Worm (Caenorhabditis elegans) whole organism, L2 larva: Measurements from ENCODE around the gene C46C2.2.

Source experiments
- aly-2 ChIP-seq: fragments of 150-350 bp; optimal IDR thresholded peaks from 2 replicates; lab custom pipeline; 2014; ENCODE audit warnings: missing biosample characterization, missing genetic modification characterization
- fos-1 ChIP-seq: fragments of 150-350 bp; optimal IDR thresholded peaks from 2 replicates; lab custom pipeline; 2014; ENCODE audit warnings: missing biosample characterization, missing genetic modification characterization
- gmeb-1 ChIP-seq: fragments of 150-350 bp; optimal IDR thresholded peaks from 2 replicates; lab custom pipeline; 2014; ENCODE audit warnings: missing biosample characterization, missing genetic modification characterization
- lin-13 ChIP-seq: fragments of 150-350 bp; optimal IDR thresholded peaks from 2 replicates; lab custom pipeline; 2014; ENCODE audit warnings: missing biosample characterization, missing genetic modification reagents, missing genetic modification characterization
- lin-39 ChIP-seq: fragments of 150-350 bp; optimal IDR thresholded peaks from 2 replicates; lab custom pipeline; 2014; ENCODE audit warnings: missing biosample characterization, missing genetic modification reagents, missing genetic modification characterization
- nhr-12 ChIP-seq: fragments of 150-350 bp; optimal IDR thresholded peaks from 2 replicates; lab custom pipeline; 2014; ENCODE audit warnings: missing biosample characterization, missing genetic modification characterization
- skn-1 ChIP-seq: sonication (generic microtip); optimal IDR thresholded peaks from 2 replicates; lab custom pipeline; 2017; ENCODE audit warnings: missing biosample characterization, missing genetic modification characterization
- snpc-4 ChIP-seq: fragments of 150-350 bp; optimal IDR thresholded peaks from 2 replicates; lab custom pipeline; 2014; ENCODE audit warnings: missing biosample characterization, missing genetic modification characterization
- zag-1 ChIP-seq: fragments of 150-350 bp; optimal IDR thresholded peaks from 2 replicates; lab custom pipeline; 2014; ENCODE audit warnings: missing biosample characterization, missing genetic modification characterization
- ztf-11 ChIP-seq: sonication (generic microtip); optimal IDR thresholded peaks from 2 replicates; lab custom pipeline; 2017; ENCODE audit warnings: missing biosample characterization, missing genetic modification characterization

ce11 chrIV:9243670-9244069 lies 26.1 kb downstream of the C46C2.2 start, which contains the start of gene rab-28:
- no peak for TF ChIP-seq lin-39
- TF ChIP-seq skn-1: no peak
- TF ChIP-seq aly-2: no peak
- no peak for TF ChIP-seq gmeb-1 (tag; lab: Kevin White, UChicago)
- no peak for TF ChIP-seq nhr-12 (tag; lab: Kevin White, UChicago)
- no peak for TF ChIP-seq ztf-11
- TF ChIP-seq zag-1 (tag; lab: Kevin White, UChicago): no peak
- TF ChIP-seq snpc-4 (tag; lab: Kevin White, UChicago): no peak
- TF ChIP-seq lin-13 (GFP tag; lab: Kevin White, UChicago): no peak
- TF ChIP-seq fos-1 (tag; lab: Kevin White, UChicago): no peak
